Worm (Caenorhabditis elegans): ENCODE measurements around the gene gsp-2.

- no peak for TF ChIP-seq nfya-1 (tag; optimal IDR thresholded peaks at IDR 0.05; ENCODE audit: borderline replicate concordance, insufficient read depth)
- no peak for TF ChIP-seq ceh-100 (GFP tag; IDR thresholded peaks at IDR 0.05)
- peak; percentile 93 for TF ChIP-seq efl-1 (GFP tag; optimal IDR thresholded peaks at IDR 0.05)
- TF ChIP-seq akir-1 (GFP tag; optimal IDR thresholded peaks at IDR 0.05) = no peak
- peak; percentile 77 for TF ChIP-seq F33H1.4 (GFP tag; IDR thresholded peaks at IDR 0.05)
- TF ChIP-seq unc-62 (GFP tag; optimal IDR thresholded peaks at IDR 0.05) = no peak
- no peak for TF ChIP-seq ceh-58 (GFP tag; IDR thresholded peaks at IDR 0.05)
- no peak for TF ChIP-seq pha-4 (tag; optimal IDR thresholded peaks at IDR 0.05)
- no peak for TF ChIP-seq zim-3 (tag; optimal IDR thresholded peaks at IDR 0.05)
- no peak for TF ChIP-seq F49E8.2 (tag; optimal IDR thresholded peaks at IDR 0.05; ENCODE audit: insufficient read depth)
- TF ChIP-seq Y53F4B.3 (GFP tag; IDR thresholded peaks at IDR 0.05) = no peak
These were observed 45.3 kb downstream of the gsp-2 start, which contains the start of the genes hmg-4 and T20B12.3 for ce11 chrIII:7381546-7382171.
